Worm (Caenorhabditis elegans) whole organism, L3 larva: ENCODE data around the gene ech-6.
A peak's percentile ranks its signal among the peaks of the same experiment; 100 is the strongest.

Experiments used
- R02D3.7 ChIP-seq: fragments of 150-350 bp; optimal IDR thresholded peaks from 2 replicates; lab custom pipeline; 2014; ENCODE audit warnings: missing biosample characterization, missing genetic modification characterization
- ZK546.5 ChIP-seq: sonication (generic microtip); optimal IDR thresholded peaks from 2 replicates; lab custom pipeline; 2017; ENCODE audit warnings: missing biosample characterization, missing genetic modification characterization
- aly-2 ChIP-seq: fragments of 150-350 bp; optimal IDR thresholded peaks from 2 replicates; lab custom pipeline; 2014; ENCODE audit warnings: missing biosample characterization, missing genetic modification characterization
- ama-1 ChIP-seq: fragments of 150-350 bp; optimal IDR thresholded peaks from 2 replicates; lab custom pipeline; 2018
- ceh-28 ChIP-seq: fragments of 150-350 bp; optimal IDR thresholded peaks from 2 replicates; lab custom pipeline; 2014; ENCODE audit warnings: missing biosample characterization, missing genetic modification reagents, missing genetic modification characterization
- ceh-82 ChIP-seq: fragments of 150-350 bp; optimal IDR thresholded peaks from 2 replicates; lab custom pipeline; 2014; ENCODE audit warnings: missing biosample characterization, missing genetic modification characterization
- ceh-9 ChIP-seq: sonication (generic microtip); optimal IDR thresholded peaks from 2 replicates; lab custom pipeline; 2018; ENCODE audit warnings: missing biosample characterization, missing genetic modification characterization
- daf-12 ChIP-seq: fragments of 150-350 bp; optimal IDR thresholded peaks from 2 replicates; lab custom pipeline; 2014; ENCODE audit warnings: missing biosample characterization, missing genetic modification reagents, missing genetic modification characterization
- egl-27 ChIP-seq: sonication (generic microtip); optimal IDR thresholded peaks from 4 replicates; lab custom pipeline; 2017; ENCODE audit warnings: missing biosample characterization, missing genetic modification reagents, missing genetic modification characterization
- egl-5 ChIP-seq: fragments of 150-350 bp; optimal IDR thresholded peaks from 2 replicates; lab custom pipeline; 2017; ENCODE audit warnings: missing biosample characterization, missing genetic modification reagents, missing genetic modification characterization, inconsistent platforms
- elt-1 ChIP-seq: fragments of 150-350 bp; optimal IDR thresholded peaks from 2 replicates; lab custom pipeline; 2014; ENCODE audit warnings: missing biosample characterization, missing genetic modification characterization
- eor-1 ChIP-seq, 2 experiments: fragments of 150-350 bp; optimal IDR thresholded peaks; 2 replicates each; lab custom pipeline; 2014 to 2018; ENCODE audit warnings: missing biosample characterization in 2 of 2, missing genetic modification characterization in 2 of 2
- fkh-10 ChIP-seq: sonication (generic microtip); optimal IDR thresholded peaks from 2 replicates; lab custom pipeline; 2017; ENCODE audit warnings: missing biosample characterization, missing genetic modification reagents, missing genetic modification characterization
- fos-1 ChIP-seq: fragments of 150-350 bp; optimal IDR thresholded peaks from 2 replicates; lab custom pipeline; 2014; ENCODE audit warnings: missing biosample characterization, missing genetic modification characterization
- hmg-11 ChIP-seq: sonication (generic microtip); optimal IDR thresholded peaks from 2 replicates; lab custom pipeline; 2016; ENCODE audit warnings: missing genetic modification characterization, missing compliant biosample characterization
- jun-1 ChIP-seq: fragments of 150-350 bp; optimal IDR thresholded peaks from 2 replicates; lab custom pipeline; 2014; ENCODE audit warnings: missing biosample characterization, missing genetic modification reagents, missing genetic modification characterization
- lin-15B ChIP-seq: fragments of 150-350 bp; optimal IDR thresholded peaks from 2 replicates; lab custom pipeline; 2014; ENCODE audit warnings: missing biosample characterization, missing genetic modification characterization
- lin-39 ChIP-seq: fragments of 150-350 bp; optimal IDR thresholded peaks from 2 replicates; lab custom pipeline; 2018; ENCODE audit warnings: missing biosample characterization, missing genetic modification reagents, missing genetic modification characterization
- lsy-12 ChIP-seq: sonication (generic microtip); optimal IDR thresholded peaks from 2 replicates; lab custom pipeline; 2016; ENCODE audit warnings: mild to moderate bottlenecking, missing genetic modification characterization, missing compliant biosample characterization
- mdl-1 ChIP-seq: fragments of 150-350 bp; optimal IDR thresholded peaks from 2 replicates; lab custom pipeline; 2014; ENCODE audit warnings: missing biosample characterization, missing genetic modification characterization
- mml-1 ChIP-seq: fragments of 150-350 bp; sonication (generic microtip); optimal IDR thresholded peaks from 3 replicates; lab custom pipeline; 2014; ENCODE audit warnings: missing biosample characterization, missing genetic modification characterization
- nfya-1 ChIP-seq: sonication (generic microtip); optimal IDR thresholded peaks from 2 replicates; lab custom pipeline; 2017; ENCODE audit warnings: missing genetic modification characterization, mild to moderate bottlenecking, missing compliant biosample characterization, antibody characterized with exemption, moderate library complexity; ENCODE audit not compliant: insufficient read depth
- nhr-11 ChIP-seq: fragments of 150-350 bp; optimal IDR thresholded peaks from 2 replicates; lab custom pipeline; 2014; ENCODE audit warnings: missing biosample characterization, missing genetic modification characterization
- nhr-23 ChIP-seq: fragments of 150-350 bp; optimal IDR thresholded peaks from 2 replicates; lab custom pipeline; 2014; ENCODE audit warnings: missing biosample characterization, missing genetic modification reagents, missing genetic modification characterization
- nhr-237 ChIP-seq: fragments of 150-350 bp; optimal IDR thresholded peaks from 2 replicates; lab custom pipeline; 2014; ENCODE audit warnings: missing biosample characterization, missing genetic modification characterization
- nhr-25 ChIP-seq: sonication (generic microtip); optimal IDR thresholded peaks from 2 replicates; lab custom pipeline; 2017; ENCODE audit warnings: missing biosample characterization, missing genetic modification characterization
- nhr-28 ChIP-seq: fragments of 150-350 bp; optimal IDR thresholded peaks from 2 replicates; lab custom pipeline; 2014; ENCODE audit warnings: missing biosample characterization, missing genetic modification characterization
- nhr-43 ChIP-seq: sonication (generic microtip); optimal IDR thresholded peaks from 2 replicates; lab custom pipeline; 2016; ENCODE audit warnings: mild to moderate bottlenecking, missing genetic modification characterization, missing compliant biosample characterization; ENCODE audit not compliant: poor library complexity, severe bottlenecking
- nhr-67 ChIP-seq: fragments of 150-350 bp; optimal IDR thresholded peaks from 2 replicates; lab custom pipeline; 2014; ENCODE audit warnings: missing biosample characterization, missing genetic modification characterization
- nhr-76 ChIP-seq: fragments of 150-350 bp; sonication (generic microtip); optimal IDR thresholded peaks from 5 replicates; lab custom pipeline; 2014; ENCODE audit warnings: missing biosample characterization, missing genetic modification characterization
- nhr-77 ChIP-seq: fragments of 150-350 bp; optimal IDR thresholded peaks from 2 replicates; lab custom pipeline; 2014; ENCODE audit warnings: missing biosample characterization, missing genetic modification characterization
- pha-4 ChIP-seq: fragments of 150-350 bp; optimal IDR thresholded peaks from 2 replicates; lab custom pipeline; 2014; ENCODE audit warnings: missing biosample characterization, missing genetic modification reagents, missing genetic modification characterization
- pqm-1 ChIP-seq: fragments of 150-350 bp; optimal IDR thresholded peaks from 2 replicates; lab custom pipeline; 2017; ENCODE audit warnings: missing biosample characterization, missing genetic modification characterization, inconsistent platforms
- skn-1 ChIP-seq: fragments of 150-350 bp; optimal IDR thresholded peaks from 2 replicates; lab custom pipeline; 2014; ENCODE audit warnings: missing biosample characterization, missing genetic modification characterization
- snpc-4 ChIP-seq: fragments of 150-350 bp; optimal IDR thresholded peaks from 2 replicates; lab custom pipeline; 2014; ENCODE audit warnings: missing biosample characterization, missing genetic modification characterization
- tbx-2 ChIP-seq: sonication (generic microtip); optimal IDR thresholded peaks from 2 replicates; lab custom pipeline; 2016; ENCODE audit warnings: mild to moderate bottlenecking, missing genetic modification characterization, missing compliant biosample characterization
- unc-62 ChIP-seq: fragments of 150-350 bp; sonication (generic microtip); optimal IDR thresholded peaks from 4 replicates; lab custom pipeline; 2014; ENCODE audit warnings: missing biosample characterization, missing genetic modification reagents, missing genetic modification characterization
- zag-1 ChIP-seq: fragments of 150-350 bp; optimal IDR thresholded peaks from 2 replicates; lab custom pipeline; 2014; ENCODE audit warnings: missing biosample characterization, missing genetic modification characterization
- ztf-11 ChIP-seq: fragments of 150-350 bp; optimal IDR thresholded peaks from 2 replicates; lab custom pipeline; 2014; ENCODE audit warnings: missing biosample characterization, missing genetic modification characterization
- ztf-4 ChIP-seq: fragments of 150-350 bp; optimal IDR thresholded peaks from 2 replicates; lab custom pipeline; 2014; ENCODE audit warnings: missing biosample characterization, missing genetic modification characterization

Gene ech-6

ce11 chrIII:9770590-9770989 is 17.9 kb upstream of the ech-6 start:
- TF ChIP-seq jun-1 (tag; lab: Kevin White, UChicago) = no peak
- TF ChIP-seq snpc-4 = no peak
- TF ChIP-seq ceh-9 = no peak
- TF ChIP-seq ztf-11 (tag; lab: Kevin White, UChicago) = no peak
- TF ChIP-seq eor-1 (tag; optimal IDR thresholded peaks at IDR 0.05; lab: Kevin White, UChicago) = no peak
- TF ChIP-seq ceh-28 (tag; lab: Kevin White, UChicago) = no peak

- no peak for TF ChIP-seq ztf-11 (tag; lab: Kevin White, UChicago)
- TF ChIP-seq egl-27 (tag; lab: Kevin White, UChicago) = no peak
- TF ChIP-seq snpc-4 = no peak
- no peak for TF ChIP-seq lsy-12 (tag; lab: Kevin White, UChicago)
- no peak for TF ChIP-seq skn-1 (tag; lab: Kevin White, UChicago)
- TF ChIP-seq mml-1 (tag; lab: Kevin White, UChicago) = no peak
- no peak for TF ChIP-seq R02D3.7 (tag; lab: Kevin White, UChicago)
- TF ChIP-seq tbx-2 = no peak
- TF ChIP-seq lin-39 (tag; lab: Kevin White, UChicago) = no peak
- TF ChIP-seq nhr-11 (tag; lab: Kevin White, UChicago) = no peak
- no peak for TF ChIP-seq aly-2 (tag; lab: Kevin White, UChicago)
These were observed 15.3 kb upstream of the ech-6 start for ce11 chrIII:9768023-9768422.

ce11 chrIII:9767095-9767494 is 14.4 kb upstream of the ech-6 start:
- TF ChIP-seq hmg-11 (tag; lab: Kevin White, UChicago) = no peak
- no peak for TF ChIP-seq mml-1 (tag; lab: Kevin White, UChicago)
- no peak for TF ChIP-seq pha-4 (tag; lab: Kevin White, UChicago)
- TF ChIP-seq daf-12 = no peak
- no peak for TF ChIP-seq nhr-237 (tag; lab: Kevin White, UChicago)
- TF ChIP-seq fkh-10 (GFP tag; lab: Kevin White, UChicago) = no peak
- TF ChIP-seq snpc-4 = no peak

- TF ChIP-seq nfya-1 (peak; percentile 69), ZK546.5 (tag; lab: Kevin White, UChicago) (no peak), tbx-2 (no peak), nhr-25 (peak; percentile 51), hmg-11 (tag; lab: Kevin White, UChicago) (peak; percentile 18), lin-39 (tag; lab: Kevin White, UChicago) (peak; percentile 53), egl-5 (tag; lab: Kevin White, UChicago) (peak; percentile 44), fkh-10 (GFP tag; lab: Kevin White, UChicago) (no peak), nhr-43 (tag; lab: Kevin White, UChicago) (no peak), unc-62 (GFP tag; lab: Kevin White, UChicago) (no peak), ceh-28 (tag; lab: Kevin White, UChicago) (peak; percentile 83), nhr-23 (peak; percentile 57), pha-4 (tag; lab: Kevin White, UChicago) (peak; percentile 73), daf-12 (peak; percentile 48)
These were observed 13.5 kb upstream of the ech-6 start, which contains the start of gene cbp-1 for ce11 chrIII:9766175-9766574. Gene cbp-1 (plus strand): TSS chrIII:9766509.

- peak; percentile 98 for TF ChIP-seq egl-5 (tag; lab: Kevin White, UChicago)
- peak; percentile 66 for TF ChIP-seq fkh-10 (GFP tag; lab: Kevin White, UChicago)
- peak; percentile 99 for TF ChIP-seq nfya-1
- TF ChIP-seq nhr-237 (tag; lab: Kevin White, UChicago) = peak; percentile 4
- TF ChIP-seq nhr-25 = peak; percentile 99
- TF ChIP-seq mml-1 (tag; lab: Kevin White, UChicago) = no peak
- TF ChIP-seq unc-62 (GFP tag; lab: Kevin White, UChicago) = peak; percentile 86
- peak; percentile 60 for TF ChIP-seq zag-1 (tag; lab: Kevin White, UChicago)
- TF ChIP-seq nhr-11 (tag; lab: Kevin White, UChicago) = peak; percentile 91
- peak; percentile 100 for TF ChIP-seq lin-39 (tag; lab: Kevin White, UChicago)
- peak; percentile 95 for TF ChIP-seq ztf-4 (tag; lab: Kevin White, UChicago)
- TF ChIP-seq ama-1 (lab: Kevin White, UChicago) = peak; percentile 99
- peak; percentile 95 for TF ChIP-seq lin-15B (tag; lab: Kevin White, UChicago)
- TF ChIP-seq eor-1 (tag; optimal IDR thresholded peaks at IDR 0.05; lab: Kevin White, UChicago) = no peak
- TF ChIP-seq aly-2 (tag; lab: Kevin White, UChicago) = peak; percentile 90
- TF ChIP-seq nhr-28 (tag; lab: Kevin White, UChicago) = peak; percentile 16
- TF ChIP-seq fos-1 = peak; percentile 92
- peak; percentile 99 for TF ChIP-seq lsy-12 (tag; lab: Kevin White, UChicago)
- TF ChIP-seq nhr-77 = peak; percentile 77
- TF ChIP-seq hmg-11 (tag; lab: Kevin White, UChicago) = peak; percentile 96
- TF ChIP-seq nhr-23 = peak; percentile 99
- peak; percentile 85 for TF ChIP-seq elt-1 (tag; lab: Kevin White, UChicago)
- TF ChIP-seq ZK546.5 (tag; lab: Kevin White, UChicago) = peak; percentile 57
- peak; percentile 93 for TF ChIP-seq pqm-1 (tag; lab: Kevin White, UChicago)
- peak; percentile 97 for TF ChIP-seq tbx-2
- TF ChIP-seq jun-1 (tag; lab: Kevin White, UChicago) = peak; percentile 98
- TF ChIP-seq egl-27 (tag; lab: Kevin White, UChicago) = peak; percentile 78
- peak; percentile 93 for TF ChIP-seq ceh-82
- TF ChIP-seq ceh-9 = no peak
- peak; percentile 70 for TF ChIP-seq daf-12
- TF ChIP-seq nhr-76 = peak; percentile 37
- no peak for TF ChIP-seq ztf-11 (tag; lab: Kevin White, UChicago)
- peak; percentile 90 for TF ChIP-seq R02D3.7 (tag; lab: Kevin White, UChicago)
- TF ChIP-seq mdl-1 (tag; lab: Kevin White, UChicago) = peak; percentile 92
- no peak for TF ChIP-seq nhr-67
These were observed 12.8 kb upstream of the ech-6 start for ce11 chrIII:9765465-9765900.
